Fruit fly (Drosophila melanogaster): Measurements from ENCODE around the gene CG13055.

CG13055 gene

DNA sequence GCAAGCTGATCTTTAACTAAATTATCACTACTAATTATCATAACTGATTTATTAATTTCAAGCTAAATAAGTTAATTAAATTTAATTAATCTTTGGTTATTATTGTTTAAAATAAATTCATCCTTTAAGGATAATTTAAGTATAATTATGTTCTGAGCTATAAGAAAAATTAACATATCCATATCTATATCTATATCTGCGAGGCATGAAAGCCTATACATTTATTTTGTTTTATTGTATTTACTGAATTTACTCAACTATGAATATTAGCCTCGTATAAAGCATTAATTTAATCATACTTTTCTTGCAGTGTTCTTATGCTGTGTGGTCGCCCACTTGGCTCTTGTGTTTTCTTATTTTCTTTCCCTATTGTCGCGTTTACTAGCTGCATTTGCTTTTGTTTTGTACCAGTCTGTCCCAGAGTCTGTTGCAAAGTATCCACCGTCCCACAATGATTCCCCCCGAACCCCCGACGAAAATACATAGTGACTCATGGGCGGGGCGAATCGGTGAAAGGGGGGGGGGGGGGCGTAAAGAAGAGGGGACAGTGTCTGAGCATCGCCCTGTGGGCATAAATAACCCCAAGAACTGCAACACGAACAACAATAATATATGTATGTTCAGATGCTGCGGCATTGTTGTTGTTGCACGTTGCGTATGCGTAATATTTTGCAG is 37.5 kb downstream of the CG13055 start:
- TF ChIP-seq CG10669 (GFP tag; optimal IDR thresholded peaks at IDR 0.05) = peak; percentile 30
- peak; percentile 57 for TF ChIP-seq svp (GFP tag)
- peak; percentile 60 for TF ChIP-seq Eip78C (GFP tag)
- peak; percentile 58; the same call in 2 of the 3 replicates for TF ChIP-seq eg (GFP tag; IDR thresholded peaks at IDR 0.05)
- TF ChIP-seq salr (GFP tag; optimal IDR thresholded peaks at IDR 0.05) = peak in 1 of 2 experiments; percentile 39
- no peak for TF ChIP-seq CG31627 (GFP tag; optimal IDR thresholded peaks at IDR 0.05)
- TF ChIP-seq CG32006 (GFP tag; optimal IDR thresholded peaks at IDR 0.05) = peak; percentile 15
- peak; percentile 97 for TF ChIP-seq dsx (GFP tag; optimal IDR thresholded peaks at IDR 0.05; ENCODE audit: poor library complexity, severe bottlenecking)
- no peak for TF ChIP-seq topi (GFP tag; optimal IDR thresholded peaks at IDR 0.05)
- TF ChIP-seq CG3919 (GFP tag; optimal IDR thresholded peaks at IDR 0.05) = peak; percentile 21
- TF ChIP-seq Sox14 (GFP tag; optimal IDR thresholded peaks at IDR 0.05) = no peak
- no peak for TF ChIP-seq CG3032 (tag; optimal IDR thresholded peaks at IDR 0.05)
- TF ChIP-seq ss (GFP tag; optimal IDR thresholded peaks at IDR 0.05) = peak; percentile 49 to 72
- peak; percentile 9 for TF ChIP-seq CG6276 (GFP tag; optimal IDR thresholded peaks at IDR 0.05)
- TF ChIP-seq cyc (GFP tag; optimal IDR thresholded peaks at IDR 0.05) = no peak
- peak; percentile 30 for TF ChIP-seq CG1621 (tag; optimal IDR thresholded peaks at IDR 0.05)
- peak; percentile 7 for TF ChIP-seq Lpt (GFP tag; optimal IDR thresholded peaks at IDR 0.05)
- peak; percentile 35 for TF ChIP-seq CG6808 (GFP tag; optimal IDR thresholded peaks at IDR 0.05)
- 0 out of 2 replicates have a peak, but pooled peaks have one; percentile 11 for TF ChIP-seq Gug (GFP tag; IDR thresholded peaks at IDR 0.05)
- peak; percentile 66; the same call in 2 of the 3 replicates for TF ChIP-seq CG6163 (GFP tag; IDR thresholded peaks at IDR 0.05)
- TF ChIP-seq Ets96B (tag; optimal IDR thresholded peaks at IDR 0.05) = peak; percentile 39
- no peak for TF ChIP-seq Hr38 (GFP tag; optimal IDR thresholded peaks at IDR 0.05)
- TF ChIP-seq fd85E (GFP tag; optimal IDR thresholded peaks at IDR 0.05) = no peak
- TF ChIP-seq CG11762 (GFP tag; optimal IDR thresholded peaks at IDR 0.05; ENCODE audit: insufficient read depth) = no peak
- no peak for TF ChIP-seq CG8319 (GFP tag; optimal IDR thresholded peaks at IDR 0.05)
- TF ChIP-seq CG9139 (GFP tag; optimal IDR thresholded peaks at IDR 0.05) = peak; percentile 21
- no peak for TF ChIP-seq CG8632 (GFP tag; optimal IDR thresholded peaks at IDR 0.05)
- TF ChIP-seq CG15336 (GFP tag; IDR thresholded peaks at IDR 0.05) = peak; percentile 22; the same call in 1 of the 2 replicates
- no peak for TF ChIP-seq CG34406 (GFP tag; optimal IDR thresholded peaks at IDR 0.05)

DNA sequence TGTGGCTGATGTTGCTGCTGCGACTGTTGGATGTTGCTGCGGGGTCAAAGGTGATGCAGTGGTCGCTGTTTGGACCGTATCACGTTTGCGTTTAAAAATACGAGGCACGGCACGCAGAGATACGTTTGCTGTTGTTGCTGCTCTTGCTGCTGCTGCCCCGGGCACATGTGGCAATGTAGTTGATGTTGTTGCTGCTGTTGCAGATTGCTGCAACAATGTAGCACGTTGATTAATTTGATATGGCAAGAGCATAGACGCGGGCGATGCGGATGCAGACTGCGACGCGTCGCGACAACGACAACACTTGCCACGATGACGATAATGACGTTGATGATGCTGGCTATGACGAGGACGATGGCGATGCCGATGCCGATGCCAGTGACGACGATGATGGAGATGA is 39.0 kb downstream of the CG13055 start:
- TF ChIP-seq CG11762 (GFP tag; optimal IDR thresholded peaks at IDR 0.05; ENCODE audit: insufficient read depth) = no peak
- TF ChIP-seq CG6163 (GFP tag; IDR thresholded peaks at IDR 0.05) = no peak
- TF ChIP-seq CG34406 (GFP tag; optimal IDR thresholded peaks at IDR 0.05) = no peak
- no peak for TF ChIP-seq Lpt (GFP tag; optimal IDR thresholded peaks at IDR 0.05)
- no peak for TF ChIP-seq Hr39 (GFP tag; optimal IDR thresholded peaks at IDR 0.05)
- TF ChIP-seq CG32006 (GFP tag; optimal IDR thresholded peaks at IDR 0.05) = no peak
- TF ChIP-seq OdsH (GFP tag; optimal IDR thresholded peaks at IDR 0.05) = no peak
- no peak for TF ChIP-seq topi (GFP tag; optimal IDR thresholded peaks at IDR 0.05)
- TF ChIP-seq CG6792 (GFP tag; optimal IDR thresholded peaks at IDR 0.05) = no peak
- TF ChIP-seq achi (GFP tag; optimal IDR thresholded peaks at IDR 0.05) = no peak
- peak; percentile 74 for TF ChIP-seq svp (GFP tag)
- no peak for TF ChIP-seq CG1621 (tag; optimal IDR thresholded peaks at IDR 0.05)
- no peak for TF ChIP-seq salr (GFP tag; optimal IDR thresholded peaks at IDR 0.05)
- no peak for TF ChIP-seq CG6276 (GFP tag; optimal IDR thresholded peaks at IDR 0.05)
- no peak for TF ChIP-seq Blimp-1 (GFP tag; optimal IDR thresholded peaks at IDR 0.05)
- peak in 1 of 2 experiments; percentile 44 for TF ChIP-seq ss (GFP tag; optimal IDR thresholded peaks at IDR 0.05)
- no peak for TF ChIP-seq spab (GFP tag; optimal IDR thresholded peaks at IDR 0.05)
- peak; percentile 9 for TF ChIP-seq CG9139 (GFP tag; optimal IDR thresholded peaks at IDR 0.05)
- no peak for TF ChIP-seq eg (GFP tag; IDR thresholded peaks at IDR 0.05)
- TF ChIP-seq Eip93F (GFP tag; optimal IDR thresholded peaks at IDR 0.05) = no peak
- TF ChIP-seq CG3919 (GFP tag; optimal IDR thresholded peaks at IDR 0.05) = no peak
- TF ChIP-seq CG16779 (tag; optimal IDR thresholded peaks at IDR 0.05) = no peak
- no peak for TF ChIP-seq Eip75B (GFP tag; optimal IDR thresholded peaks at IDR 0.05)
- TF ChIP-seq fkh (GFP tag; optimal IDR thresholded peaks at IDR 0.05) = no peak
- no peak for TF ChIP-seq CG4318 (GFP tag; optimal IDR thresholded peaks at IDR 0.05)
- no peak for TF ChIP-seq CG8319 (GFP tag; optimal IDR thresholded peaks at IDR 0.05)
- TF ChIP-seq CG6808 (GFP tag; optimal IDR thresholded peaks at IDR 0.05) = peak; percentile 5
- TF ChIP-seq pdm3 (GFP tag; optimal IDR thresholded peaks at IDR 0.05) = no peak
- peak; percentile 100 for TF ChIP-seq dsx (GFP tag; optimal IDR thresholded peaks at IDR 0.05; ENCODE audit: poor library complexity, severe bottlenecking)
- no peak for TF ChIP-seq CG15336 (GFP tag; IDR thresholded peaks at IDR 0.05)
- no peak for TF ChIP-seq dac (GFP tag; optimal IDR thresholded peaks at IDR 0.05)

Measured in whole organism, prepupa.